Fruit fly (Drosophila melanogaster) whole organism, embryonic: ENCODE data around the gene CG31098.

Experiments used
- B-H1 ChIP-seq: fragments of 200-800 bp; sonication (Bioruptor generic); IDR thresholded peaks from 3 replicates; pipeline ENCODE4 v1.3.6; 2022; ENCODE audit warnings: missing biosample characterization, missing genetic modification characterization
- Blimp-1 ChIP-seq: fragments of 200-800 bp; sonication (Bioruptor generic); optimal IDR thresholded peaks from 3 replicates; lab custom pipeline; 2018; ENCODE audit warnings: missing biosample characterization, missing genetic modification characterization, mild to moderate bottlenecking, moderate library complexity, missing genetic modification reagents
- Bteb2 ChIP-seq: fragments of 200-800 bp; sonication (Bioruptor generic); optimal IDR thresholded peaks from 2 replicates; lab custom pipeline; 2016; ENCODE audit warnings: missing biosample characterization, missing genetic modification characterization
- CG10543 ChIP-seq: fragments of 200-800 bp; sonication (Bioruptor generic); optimal IDR thresholded peaks from 3 replicates; lab custom pipeline; 2017; ENCODE audit warnings: missing biosample characterization, mild to moderate bottlenecking, missing genetic modification characterization, moderate library complexity
- CG11695 ChIP-seq: fragments of 200-800 bp; sonication (Bioruptor generic); IDR thresholded peaks from 3 replicates; pipeline ENCODE4 v1.3.6; 2022; ENCODE audit warnings: missing biosample characterization, missing genetic modification characterization
- CG1233 ChIP-seq: fragments of 200-800 bp; sonication (Bioruptor generic); optimal IDR thresholded peaks from 4 replicates; lab custom pipeline; 2018; ENCODE audit warnings: missing biosample characterization, mild to moderate bottlenecking, missing genetic modification characterization
- CG13424 ChIP-seq: fragments of 200-800 bp; sonication (Bioruptor generic); optimal IDR thresholded peaks from 2 replicates; lab custom pipeline; 2019; ENCODE audit warnings: missing biosample characterization, mild to moderate bottlenecking, missing genetic modification characterization, moderate library complexity
- CG15601 ChIP-seq: fragments of 200-800 bp; sonication (Bioruptor generic); optimal IDR thresholded peaks from 3 replicates; lab custom pipeline; 2019; ENCODE audit warnings: missing biosample characterization, mild to moderate bottlenecking, missing genetic modification characterization, moderate library complexity
- CG16815 ChIP-seq: fragments of 200-800 bp; sonication (Bioruptor generic); optimal IDR thresholded peaks from 3 replicates; lab custom pipeline; 2017; ENCODE audit warnings: missing biosample characterization, mild to moderate bottlenecking, missing genetic modification characterization
- CG17361 ChIP-seq: fragments of 200-800 bp; sonication (Bioruptor generic); IDR thresholded peaks from 3 replicates; pipeline ENCODE4 v1.3.6; 2022; ENCODE audit warnings: missing biosample characterization, missing genetic modification characterization
- CG2116 ChIP-seq: fragments of 200-800 bp; sonication (Bioruptor generic); optimal IDR thresholded peaks from 3 replicates; lab custom pipeline; 2018; ENCODE audit warnings: missing biosample characterization, mild to moderate bottlenecking, missing genetic modification characterization
- CG2129 ChIP-seq: fragments of 200-800 bp; sonication (Bioruptor generic); IDR thresholded peaks from 2 replicates; pipeline ENCODE4 v1.3.6; 2022; ENCODE audit warnings: missing biosample characterization, missing genetic modification characterization; ENCODE audit not compliant: partially characterized antibody
- CG2712 ChIP-seq: fragments of 200-800 bp; optimal IDR thresholded peaks from 3 replicates; lab custom pipeline; 2019; ENCODE audit warnings: missing biosample characterization, mild to moderate bottlenecking, missing genetic modification characterization, moderate library complexity
- CG42726 ChIP-seq: fragments of 200-800 bp; sonication (Bioruptor generic); IDR thresholded peaks from 2 replicates; pipeline ENCODE4 v1.3.6; 2022; ENCODE audit warnings: missing biosample characterization, missing genetic modification characterization; ENCODE audit not compliant: partially characterized antibody
- CG4617 ChIP-seq: fragments of 200-800 bp; sonication (Bioruptor generic); optimal IDR thresholded peaks from 3 replicates; lab custom pipeline; 2016; ENCODE audit warnings: missing biosample characterization, missing genetic modification characterization, borderline replicate concordance
- CG4730 ChIP-seq: fragments of 200-800 bp; sonication (Bioruptor generic); IDR thresholded peaks from 2 replicates; pipeline ENCODE4 v1.3.6; 2022; ENCODE audit warnings: missing biosample characterization, missing genetic modification characterization
- CG6683 ChIP-seq: fragments of 200-800 bp; sonication (Bioruptor generic); optimal IDR thresholded peaks from 2 replicates; lab custom pipeline; 2017; ENCODE audit warnings: missing biosample characterization, mild to moderate bottlenecking, missing genetic modification characterization, missing genetic modification reagents
- CG6791 ChIP-seq: fragments of 200-800 bp; sonication (Bioruptor generic); IDR thresholded peaks from 3 replicates; pipeline ENCODE4 v1.3.6; 2022; ENCODE audit warnings: missing biosample characterization, missing genetic modification characterization; ENCODE audit not compliant: partially characterized antibody
- CG7556 ChIP-seq: fragments of 200-800 bp; sonication (Bioruptor generic); optimal IDR thresholded peaks from 2 replicates; lab custom pipeline; 2017; ENCODE audit warnings: missing biosample characterization, mild to moderate bottlenecking, missing genetic modification characterization
- CG7928 ChIP-seq: fragments of 200-800 bp; sonication (Bioruptor generic); optimal IDR thresholded peaks from 2 replicates; lab custom pipeline; 2017; ENCODE audit warnings: missing biosample characterization, mild to moderate bottlenecking, missing genetic modification characterization
- CG8388 ChIP-seq: fragments of 200-800 bp; sonication (Bioruptor generic); optimal IDR thresholded peaks from 2 replicates; lab custom pipeline; 2019; ENCODE audit warnings: missing biosample characterization, mild to moderate bottlenecking, missing genetic modification characterization, moderate library complexity
- CkIIα-i1 ChIP-seq: fragments of 200-800 bp; sonication (Bioruptor generic); IDR thresholded peaks from 2 replicates; pipeline ENCODE4 v1.3.6; 2022; ENCODE audit warnings: missing biosample characterization, missing genetic modification characterization
- CoRest ChIP-seq: fragments of 200-800 bp; sonication (Bioruptor generic); optimal IDR thresholded peaks from 3 replicates; lab custom pipeline; 2018; ENCODE audit warnings: missing biosample characterization, mild to moderate bottlenecking, missing genetic modification characterization, moderate library complexity
- D19A ChIP-seq: fragments of 200-800 bp; optimal IDR thresholded peaks from 3 replicates; lab custom pipeline; 2019; ENCODE audit warnings: missing biosample characterization, mild to moderate bottlenecking, missing genetic modification characterization, moderate library complexity
- Dip2 ChIP-seq: fragments of 200-800 bp; sonication (Bioruptor generic); IDR thresholded peaks from 2 replicates; pipeline ENCODE4 v1.3.6; 2022; ENCODE audit warnings: missing biosample characterization, missing genetic modification characterization
- Hr3 ChIP-seq: fragments of 200-800 bp; sonication (Bioruptor generic); optimal IDR thresholded peaks from 3 replicates; lab custom pipeline; 2016; ENCODE audit warnings: missing biosample characterization, missing genetic modification characterization
- Mrtf ChIP-seq: fragments of 200-800 bp; sonication (Bioruptor generic); IDR thresholded peaks from 3 replicates; pipeline ENCODE4 v1.3.6; 2022; ENCODE audit warnings: missing biosample characterization, missing genetic modification characterization
- Opbp ChIP-seq: fragments of 200-800 bp; sonication (Bioruptor generic); IDR thresholded peaks from 3 replicates; pipeline ENCODE4 v1.3.6; 2022; ENCODE audit warnings: missing biosample characterization, missing genetic modification characterization; ENCODE audit not compliant: partially characterized antibody
- PHDP ChIP-seq: fragments of 200-800 bp; sonication (Bioruptor generic); optimal IDR thresholded peaks from 3 replicates; lab custom pipeline; 2018; ENCODE audit warnings: missing biosample characterization, mild to moderate bottlenecking, missing genetic modification characterization, moderate library complexity
- Sry-β ChIP-seq: fragments of 200-800 bp; sonication (Bioruptor generic); optimal IDR thresholded peaks from 2 replicates; lab custom pipeline; 2018; ENCODE audit warnings: missing biosample characterization, mild to moderate bottlenecking, missing genetic modification characterization, moderate library complexity
- ab ChIP-seq: fragments of 200-800 bp; sonication (Bioruptor generic); optimal IDR thresholded peaks from 2 replicates; lab custom pipeline; 2016; ENCODE audit warnings: missing biosample characterization, missing genetic modification characterization
- aop ChIP-seq: fragments of 200-800 bp; sonication (Bioruptor generic); IDR thresholded peaks from 2 replicates; pipeline ENCODE4 v1.3.6; 2022; ENCODE audit warnings: missing biosample characterization, missing genetic modification characterization
- bcd ChIP-seq: fragments of 200-800 bp; sonication (Bioruptor generic); optimal IDR thresholded peaks from 2 replicates; lab custom pipeline; 2017; ENCODE audit warnings: missing biosample characterization, mild to moderate bottlenecking, missing genetic modification characterization
- bowl ChIP-seq: fragments of 200-800 bp; sonication (Bioruptor generic); IDR thresholded peaks from 2 replicates; pipeline ENCODE4 v1.3.6; 2022; ENCODE audit warnings: missing biosample characterization, missing genetic modification characterization
- gfzf ChIP-seq: fragments of 200-800 bp; sonication (Bioruptor generic); optimal IDR thresholded peaks from 2 replicates; lab custom pipeline; 2016; ENCODE audit warnings: missing biosample characterization, mild to moderate bottlenecking, missing genetic modification characterization, moderate library complexity
- gsb ChIP-seq: fragments of 200-800 bp; sonication (Bioruptor generic); IDR thresholded peaks from 2 replicates; pipeline ENCODE4 v1.3.6; 2022; ENCODE audit warnings: missing biosample characterization, missing genetic modification characterization
- hth ChIP-seq: fragments of >200 bp; optimal IDR thresholded peaks from 2 replicates; lab custom pipeline; 2017; ENCODE audit warnings: inconsistent platforms
- maf-S ChIP-seq: fragments of 200-800 bp; sonication (Bioruptor generic); optimal IDR thresholded peaks from 2 replicates; lab custom pipeline; 2016; ENCODE audit warnings: missing biosample characterization, missing genetic modification characterization
- mld ChIP-seq: fragments of 200-800 bp; sonication (Bioruptor generic); IDR thresholded peaks from 3 replicates; pipeline ENCODE4 v1.3.6; 2022; ENCODE audit warnings: missing biosample characterization, missing genetic modification characterization; ENCODE audit not compliant: partially characterized antibody
- nom ChIP-seq: fragments of 200-800 bp; sonication (Bioruptor generic); optimal IDR thresholded peaks from 2 replicates; lab custom pipeline; 2017; ENCODE audit warnings: missing biosample characterization, missing genetic modification characterization, mild to moderate bottlenecking, moderate library complexity, missing genetic modification reagents
- p53 ChIP-seq: fragments of 200-800 bp; sonication (Bioruptor generic); optimal IDR thresholded peaks from 2 replicates; lab custom pipeline; 2016; ENCODE audit warnings: missing biosample characterization, missing genetic modification characterization
- pb ChIP-seq: fragments of 200-800 bp; sonication (Bioruptor generic); optimal IDR thresholded peaks from 3 replicates; lab custom pipeline; 2016; ENCODE audit warnings: missing biosample characterization, missing genetic modification characterization
- phol ChIP-seq: fragments of 200-800 bp; sonication (Bioruptor generic); optimal IDR thresholded peaks from 3 replicates; lab custom pipeline; 2018; ENCODE audit warnings: missing biosample characterization, mild to moderate bottlenecking, missing genetic modification characterization, moderate library complexity
- rib ChIP-seq: fragments of 200-800 bp; sonication (Bioruptor generic); IDR thresholded peaks from 2 replicates; pipeline ENCODE4 v1.3.6; 2022; ENCODE audit warnings: missing biosample characterization, missing genetic modification characterization
- sens-2 ChIP-seq: fragments of 200-800 bp; sonication (Bioruptor generic); IDR thresholded peaks from 2 replicates; pipeline ENCODE4 v1.3.6; 2022; ENCODE audit warnings: missing biosample characterization, missing genetic modification characterization
- sug ChIP-seq: fragments of 200-800 bp; optimal IDR thresholded peaks from 2 replicates; lab custom pipeline; 2019; ENCODE audit warnings: missing biosample characterization, mild to moderate bottlenecking, missing genetic modification characterization, moderate library complexity
- tin ChIP-seq: fragments of 200-800 bp; sonication (Bioruptor generic); optimal IDR thresholded peaks from 3 replicates; lab custom pipeline; 2016; ENCODE audit warnings: missing biosample characterization, missing genetic modification characterization
- toy ChIP-seq: fragments of 200-800 bp; sonication (Bioruptor generic); IDR thresholded peaks from 2 replicates; pipeline ENCODE4 v1.3.6; 2022; ENCODE audit warnings: missing biosample characterization, missing genetic modification characterization
- trh ChIP-seq: fragments of 200-800 bp; sonication (Bioruptor generic); optimal IDR thresholded peaks from 2 replicates; lab custom pipeline; 2016; ENCODE audit warnings: missing biosample characterization, missing genetic modification characterization

Gene CG31098

dm6 chr3R:25249145-25250141 lies 43.3 kb downstream of the CG31098 start, which contains the start of gene Nup358 (continued):
- TF ChIP-seq CG16815 (no peak), mld (GFP tag; lab: Robert Waterston, UW) (peak; percentile 97), CoRest (tag; lab: Kevin White, UChicago) (peak; percentile 22), nom (GFP tag; lab: Kevin White, UChicago) (no peak), Dip2 (GFP tag; lab: Robert Waterston, UW) (no peak), phol (tag; lab: Kevin White, UChicago) (peak; percentile 73), CG6683 (GFP tag; lab: Kevin White, UChicago) (no peak), CG11695 (GFP tag; lab: Robert Waterston, UW) (no peak), bowl (no peak), Blimp-1 (no peak), Opbp (peak; percentile 99), CG7928 (peak; percentile 8), Bteb2 (GFP tag; lab: Kevin White, UChicago) (no peak), CkIIα-i1 (no peak), CG4617 (GFP tag; lab: Kevin White, UChicago) (no peak), sens-2 (GFP tag; lab: Robert Waterston, UW) (no peak), hth (lab: Kevin White, UChicago) (no peak), CG8388 (GFP tag; lab: Kevin White, UChicago) (no peak), gfzf (peak; percentile 25), toy (GFP tag; lab: Robert Waterston, UW) (no peak), CG4730 (GFP tag; lab: Robert Waterston, UW) (no peak), PHDP (tag; lab: Kevin White, UChicago) (no peak), pb (GFP tag; lab: Kevin White, UChicago) (no peak), Sry-β (GFP tag; lab: Kevin White, UChicago) (no peak), CG1233 (GFP tag; lab: Kevin White, UChicago) (no peak), CG17361 (GFP tag; lab: Robert Waterston, UW) (no peak), CG15601 (tag; lab: Kevin White, UChicago) (peak; percentile 37), B-H1 (no peak), bcd (no peak), D19A (tag; lab: Kevin White, UChicago) (no peak), sug (peak; percentile 23), p53 (no peak), trh (GFP tag; lab: Kevin White, UChicago) (no peak), gsb (GFP tag; lab: Robert Waterston, UW) (no peak), CG13424 (tag; lab: Kevin White, UChicago) (no peak), CG2712 (tag; lab: Kevin White, UChicago) (peak; percentile 48), CG42726 (GFP tag; lab: Robert Waterston, UW) (peak; percentile 99), CG10543 (GFP tag; lab: Kevin White, UChicago) (peak; percentile 14), ab (GFP tag; lab: Kevin White, UChicago) (no peak), CG2116 (peak; percentile 76), CG6791 (GFP tag; lab: Robert Waterston, UW) (peak; percentile 99), aop (no peak), Mrtf (GFP tag; lab: Robert Waterston, UW) (no peak), tin (GFP tag; lab: Kevin White, UChicago) (no peak), maf-S (GFP tag; lab: Kevin White, UChicago) (no peak), Hr3 (no peak), CG2129 (peak; percentile 96), rib (GFP tag; lab: Robert Waterston, UW) (peak; percentile 95), CG7556 (GFP tag; lab: Kevin White, UChicago) (no peak)
